Worm (Caenorhabditis elegans) whole organism, young adult: ENCODE results near the gene ssq-2.
"Not testable (repeated sequence)": the region's sequence is repeated elsewhere in the genome, so short reads cannot be mapped to it uniquely, and the experiment has no call there.

Experiments
- T07F8.4 ChIP-seq: sonication (generic microtip); optimal IDR thresholded peaks from 2 replicates; lab custom pipeline; 2016; ENCODE audit warnings: mild to moderate bottlenecking, missing genetic modification characterization, moderate library complexity, missing compliant biosample characterization
- T26A5.8 ChIP-seq: sonication (generic microtip); optimal IDR thresholded peaks from 2 replicates; lab custom pipeline; 2016; ENCODE audit warnings: missing genetic modification characterization, missing compliant biosample characterization
- ama-1 ChIP-seq, 3 experiments: fragments of 150-350 bp in 1 of 3; sonication (generic microtip) in 2 of 3; optimal IDR thresholded peaks; 2 replicates each; lab custom pipeline; 2014 to 2018; ENCODE audit warnings: missing biosample characterization in 2 of 3, missing genetic modification characterization in 2 of 3, missing genetic modification reagents in 2 of 3
- egrh-3 ChIP-seq: fragments of 200-800 bp; sonication (Bioruptor generic); IDR thresholded peaks from 2 replicates; pipeline ENCODE4 v1.3.6; 2022; ENCODE audit warnings: missing genetic modification reagents, missing genetic modification characterization, missing compliant biosample characterization
- ekl-4 ChIP-seq: fragments of 200-800 bp; sonication (Bioruptor generic); IDR thresholded peaks from 2 replicates; pipeline ENCODE4 v1.3.6; 2022; ENCODE audit warnings: missing genetic modification reagents, missing genetic modification characterization, missing compliant biosample characterization
- gei-17 ChIP-seq: fragments of 200-800 bp; sonication (Bioruptor generic); optimal IDR thresholded peaks from 2 replicates; lab custom pipeline; 2018; ENCODE audit warnings: mild to moderate bottlenecking, missing genetic modification characterization, missing compliant biosample characterization
- lin-40 ChIP-seq: sonication (generic microtip); optimal IDR thresholded peaks from 2 replicates; lab custom pipeline; 2016; ENCODE audit warnings: missing genetic modification characterization, mild to moderate bottlenecking, missing compliant biosample characterization, missing genotype, missing genetic modification reagents
- rpc-1 ChIP-seq, 2 experiments: fragments of 150-350 bp in 1 of 2; sonication (generic microtip) in 1 of 2; optimal IDR thresholded peaks; 2 replicates each; lab custom pipeline; 2014 to 2018; ENCODE audit warnings: missing biosample characterization in 1 of 2, missing genetic modification characterization in 1 of 2, missing genetic modification reagents in 1 of 2, missing genotype in 1 of 2
- snpc-1.3 ChIP-seq: sonication (generic microtip); optimal IDR thresholded peaks from 2 replicates; lab custom pipeline; 2017; ENCODE audit warnings: missing genetic modification characterization, mild to moderate bottlenecking, missing compliant biosample characterization, antibody characterized with exemption, moderate library complexity, missing genotype, missing genetic modification reagents; ENCODE audit not compliant: insufficient read depth
- unc-62 ChIP-seq: fragments of 150-350 bp; optimal IDR thresholded peaks from 2 replicates; lab custom pipeline; 2014; ENCODE audit warnings: missing biosample characterization, missing genetic modification reagents, missing genetic modification characterization

- not testable (repeated sequence) for TF ChIP-seq T07F8.4 (tag; lab: Kevin White, UChicago); ama-1 (optimal IDR thresholded peaks at IDR 0.05; lab: Kevin White, UChicago); ama-1 (GFP tag; optimal IDR thresholded peaks at IDR 0.05; lab: Kevin White, UChicago); lin-40; unc-62 (GFP tag; lab: Kevin White, UChicago); gei-17 (GFP tag; lab: Kevin White, UChicago); T26A5.8; rpc-1 (optimal IDR thresholded peaks at IDR 0.05; lab: Kevin White, UChicago); rpc-1 (tag; optimal IDR thresholded peaks at IDR 0.05; lab: Kevin White, UChicago); ekl-4 (GFP tag; lab: Robert Waterston, UW); snpc-1.3 (tag; lab: Kevin White, UChicago)
- TF ChIP-seq egrh-3: peak; percentile 75
Observed at ce11 chrIV:5016461-5016860, 20.5 kb downstream of the ssq-2 start, which contains the start of gene ssq-4.
